Worm (Caenorhabditis elegans) whole organism, L3 larva: ENCODE data around the gene zfp-3.

Experiments used
- R02D3.7 ChIP-seq: fragments of 150-350 bp; optimal IDR thresholded peaks from 2 replicates; lab custom pipeline; 2014; ENCODE audit warnings: missing biosample characterization, missing genetic modification characterization
- ZK546.5 ChIP-seq: sonication (generic microtip); optimal IDR thresholded peaks from 2 replicates; lab custom pipeline; 2017; ENCODE audit warnings: missing biosample characterization, missing genetic modification characterization
- ceh-16 ChIP-seq: sonication (generic microtip); optimal IDR thresholded peaks from 2 replicates; lab custom pipeline; 2017; ENCODE audit warnings: missing biosample characterization, missing genetic modification characterization
- elt-3 ChIP-seq, 3 experiments: fragments of 150-350 bp in 1 of 3; sonication (generic microtip) in 2 of 3; optimal IDR thresholded peaks; 2 replicates in 2 of 3; 4 replicates in 1 of 3; lab custom pipeline; 2014 to 2017; ENCODE audit warnings: missing biosample characterization in 3 of 3, missing genetic modification characterization in 3 of 3
- fos-1 ChIP-seq: fragments of 150-350 bp; optimal IDR thresholded peaks from 2 replicates; lab custom pipeline; 2014; ENCODE audit warnings: missing biosample characterization, missing genetic modification characterization
- mdl-1 ChIP-seq: fragments of 150-350 bp; optimal IDR thresholded peaks from 2 replicates; lab custom pipeline; 2014; ENCODE audit warnings: missing biosample characterization, missing genetic modification characterization
- nhr-77 ChIP-seq: fragments of 150-350 bp; optimal IDR thresholded peaks from 2 replicates; lab custom pipeline; 2014; ENCODE audit warnings: missing biosample characterization, missing genetic modification characterization
- snpc-4 ChIP-seq: fragments of 150-350 bp; optimal IDR thresholded peaks from 2 replicates; lab custom pipeline; 2014; ENCODE audit warnings: missing biosample characterization, missing genetic modification characterization
- ztf-11 ChIP-seq: fragments of 150-350 bp; optimal IDR thresholded peaks from 2 replicates; lab custom pipeline; 2014; ENCODE audit warnings: missing biosample characterization, missing genetic modification characterization

ce11 chrX:1451816-1452602 is 5.6 kb upstream of the zfp-3 start:
- no peak for TF ChIP-seq snpc-4 (tag; lab: Kevin White, UChicago)
- no peak for TF ChIP-seq elt-3 (tag; optimal IDR thresholded peaks at IDR 0.05; lab: Kevin White, UChicago)
- no peak for TF ChIP-seq R02D3.7
- TF ChIP-seq ceh-16, result no peak
- no peak for TF ChIP-seq ztf-11 (tag; lab: Kevin White, UChicago)
- no peak for TF ChIP-seq mdl-1 (tag; lab: Kevin White, UChicago)
- no peak for TF ChIP-seq ZK546.5 (tag; lab: Kevin White, UChicago)
- TF ChIP-seq nhr-77 (tag; lab: Kevin White, UChicago), result no peak
- no peak for TF ChIP-seq fos-1
